Fruit fly (Drosophila melanogaster) whole organism, pupa: ENCODE data around the gene Cpr76Bd.

Experiments used
- CG17806 ChIP-seq: fragments of 200-800 bp; sonication (Bioruptor generic); optimal IDR thresholded peaks from 2 replicates; lab custom pipeline; 2018; ENCODE audit warnings: missing biosample characterization, mild to moderate bottlenecking, missing genetic modification characterization, moderate library complexity
- CG32121 ChIP-seq: fragments of 200-800 bp; sonication (Bioruptor generic); IDR thresholded peaks from 2 replicates; pipeline ENCODE4 v1.3.6; 2022; ENCODE audit warnings: missing biosample characterization, missing genetic modification characterization
- CG8159 ChIP-seq: fragments of 200-800 bp; sonication (Bioruptor generic); optimal IDR thresholded peaks from 3 replicates; lab custom pipeline; 2018; ENCODE audit warnings: missing biosample characterization, mild to moderate bottlenecking, missing genetic modification characterization, moderate library complexity
- EcR ChIP-seq: fragments of 200-800 bp; sonication (Bioruptor generic); optimal IDR thresholded peaks from 3 replicates; lab custom pipeline; 2019; ENCODE audit warnings: missing biosample characterization, missing genetic modification characterization, mild to moderate bottlenecking, moderate library complexity, missing genetic modification reagents
- Snoo ChIP-seq: fragments of 200-800 bp; sonication (Bioruptor generic); optimal IDR thresholded peaks from 3 replicates; lab custom pipeline; 2017; ENCODE audit warnings: missing biosample characterization, mild to moderate bottlenecking, missing genetic modification characterization, inconsistent platforms
- gl ChIP-seq: fragments of 200-800 bp; sonication (Bioruptor generic); optimal IDR thresholded peaks from 2 replicates; lab custom pipeline; 2018; ENCODE audit warnings: missing biosample characterization, mild to moderate bottlenecking, missing genetic modification characterization

- TF ChIP-seq CG32121 (GFP tag; lab: Robert Waterston, UW) (no peak), CG8159 (tag; lab: Kevin White, UChicago) (peak; percentile 1), CG17806 (tag; lab: Kevin White, UChicago) (no peak), gl (no peak), Snoo (tag; lab: Kevin White, UChicago) (no peak), EcR (peak; percentile 14)
These were observed 53.4 kb downstream of the Cpr76Bd start, which contains the start of the genes CG9231 and CG9330 for dm6 chr3L:19585979-19586378.
